Worm (Caenorhabditis elegans): Measurements from ENCODE around the gene glb-21.
A peak's percentile ranks its signal among the peaks of the same experiment; 100 is the strongest.

ce11 chrIV:10697022-10697979 is 14.3 kb downstream of the glb-21 start, which contains the start of gene allo-1:
- TF ChIP-seq ces-1 (GFP tag; optimal IDR thresholded peaks at IDR 0.05) (no peak), mdl-1 (tag; optimal IDR thresholded peaks at IDR 0.05) (peak in 1 of 2 experiments; percentile 83), ztf-11 (tag; optimal IDR thresholded peaks at IDR 0.05) (no peak), ceh-82 (tag; optimal IDR thresholded peaks at IDR 0.05) (peak in 1 of 3 experiments; percentile 77), nhr-76 (tag; optimal IDR thresholded peaks at IDR 0.05) (no peak), skn-1 (tag; optimal IDR thresholded peaks at IDR 0.05) (peak; percentile 71), lir-3 (tag; optimal IDR thresholded peaks at IDR 0.05; ENCODE audit: poor library complexity) (peak; percentile 40), nhr-19 (GFP tag; conservative IDR thresholded peaks at IDR 0.05) (peak; percentile 70)

Data from whole organism, L1 larva.